Worm (Caenorhabditis elegans) whole organism, L1 larva: ENCODE measurements around the gene unc-79.
A peak's percentile ranks its signal among the peaks of the same experiment; 100 is the strongest.

Experiments used
- C34B4.2 ChIP-seq: sonication (generic microtip); optimal IDR thresholded peaks from 2 replicates; lab custom pipeline; 2017; ENCODE audit warnings: mild to moderate bottlenecking, missing genetic modification characterization, missing compliant biosample characterization
- F16B12.6 ChIP-seq: fragments of 150-350 bp; optimal IDR thresholded peaks from 2 replicates; lab custom pipeline; 2014; ENCODE audit warnings: missing biosample characterization, missing genetic modification characterization
- aha-1 ChIP-seq: fragments of 150-350 bp; optimal IDR thresholded peaks from 2 replicates; lab custom pipeline; 2014; ENCODE audit warnings: missing biosample characterization, missing genetic modification characterization
- ama-1 ChIP-seq: fragments of 150-350 bp; optimal IDR thresholded peaks from 2 replicates; lab custom pipeline; 2014
- ceh-88 ChIP-seq: fragments of 200-800 bp; sonication (Bioruptor generic); IDR thresholded peaks from 2 replicates; pipeline ENCODE4 v1.3.6; 2022; ENCODE audit warnings: missing genetic modification characterization, missing compliant biosample characterization
- ceh-90 ChIP-seq: sonication (generic microtip); optimal IDR thresholded peaks from 2 replicates; lab custom pipeline; 2016; ENCODE audit warnings: missing genetic modification characterization, missing compliant biosample characterization
- efl-1 ChIP-seq, 4 experiments: fragments of 150-350 bp; optimal IDR thresholded peaks in 3 of 4; peaks in 1 of 4; 1 replicate in 1 of 4; 2 replicates in 3 of 4; lab custom pipeline; 2014; ENCODE audit warnings: missing biosample characterization in 2 of 4, missing genetic modification characterization in 2 of 4, missing genetic modification reagents in 2 of 4
- efl-3 ChIP-seq: fragments of 200-800 bp; sonication (Bioruptor generic); optimal IDR thresholded peaks from 2 replicates; lab custom pipeline; 2018; ENCODE audit warnings: mild to moderate bottlenecking, missing genetic modification characterization, missing compliant biosample characterization
- elt-2 ChIP-seq: sonication (generic microtip); optimal IDR thresholded peaks from 2 replicates; lab custom pipeline; 2016; ENCODE audit warnings: missing genetic modification characterization, mild to moderate bottlenecking, inconsistent platforms, missing compliant biosample characterization, missing genetic modification reagents
- elt-3 ChIP-seq, 6 experiments: fragments of 150-350 bp in 1 of 6; sonication (generic microtip); optimal IDR thresholded peaks; 2 replicates each; lab custom pipeline; 2017 to 2018; ENCODE audit warnings: missing biosample characterization in 6 of 6, missing genetic modification characterization in 6 of 6, inconsistent platforms in 1 of 6
- fkh-10 ChIP-seq: sonication (generic microtip); optimal IDR thresholded peaks from 2 replicates; lab custom pipeline; 2017; ENCODE audit warnings: missing biosample characterization, missing genetic modification reagents, missing genetic modification characterization
- fkh-4 ChIP-seq: sonication (generic microtip); optimal IDR thresholded peaks from 2 replicates; lab custom pipeline; 2016; ENCODE audit warnings: missing compliant biosample characterization, missing genetic modification characterization, borderline replicate concordance
- grh-1 ChIP-seq: fragments of 200-800 bp; sonication (Bioruptor generic); IDR thresholded peaks from 2 replicates; pipeline ENCODE4 v1.3.6; 2022; ENCODE audit warnings: missing genetic modification reagents, missing genetic modification characterization, missing compliant biosample characterization
- irx-1 ChIP-seq: sonication (generic microtip); optimal IDR thresholded peaks from 2 replicates; lab custom pipeline; 2016; ENCODE audit warnings: missing genetic modification characterization, missing compliant biosample characterization
- isw-1 ChIP-seq: fragments of 200-800 bp; sonication (Bioruptor generic); IDR thresholded peaks from 2 replicates; pipeline ENCODE4 v1.3.6; 2022; ENCODE audit warnings: missing genetic modification characterization, missing compliant biosample characterization
- jun-1 ChIP-seq: fragments of 150-350 bp; optimal IDR thresholded peaks from 2 replicates; lab custom pipeline; 2014; ENCODE audit warnings: missing biosample characterization, missing genetic modification reagents, missing genetic modification characterization
- lin-13 ChIP-seq: fragments of 150-350 bp; optimal IDR thresholded peaks from 2 replicates; lab custom pipeline; 2014; ENCODE audit warnings: missing biosample characterization, missing genetic modification reagents, missing genetic modification characterization
- lin-14 ChIP-seq: fragments of 200-800 bp; sonication (Bioruptor generic); optimal IDR thresholded peaks from 2 replicates; lab custom pipeline; 2018; ENCODE audit warnings: mild to moderate bottlenecking, missing genetic modification characterization, moderate library complexity, missing compliant biosample characterization
- lin-15B ChIP-seq: fragments of 150-350 bp; sonication (generic microtip); optimal IDR thresholded peaks from 3 replicates; lab custom pipeline; 2014; ENCODE audit warnings: missing biosample characterization, missing genetic modification characterization
- lin-39 ChIP-seq: fragments of 150-350 bp; optimal IDR thresholded peaks from 2 replicates; lab custom pipeline; 2014; ENCODE audit warnings: missing biosample characterization, missing genetic modification reagents, missing genetic modification characterization
- lsy-2 ChIP-seq, 2 experiments: fragments of 150-350 bp; optimal IDR thresholded peaks; 2 replicates each; lab custom pipeline; 2014; ENCODE audit warnings: missing biosample characterization in 2 of 2, missing genetic modification characterization in 2 of 2
- mdl-1 ChIP-seq, 2 experiments: fragments of 150-350 bp; optimal IDR thresholded peaks; 2 replicates each; lab custom pipeline; 2014 to 2017; ENCODE audit warnings: missing biosample characterization in 2 of 2, missing genetic modification characterization in 2 of 2, inconsistent platforms in 1 of 2
- mep-1 ChIP-seq: fragments of 150-350 bp; optimal IDR thresholded peaks from 2 replicates; lab custom pipeline; 2014; ENCODE audit warnings: missing biosample characterization, missing genetic modification characterization
- nhr-11 ChIP-seq: fragments of 150-350 bp; optimal IDR thresholded peaks from 2 replicates; lab custom pipeline; 2014; ENCODE audit warnings: missing biosample characterization, missing genetic modification characterization
- nhr-12 ChIP-seq: sonication (generic microtip); optimal IDR thresholded peaks from 2 replicates; lab custom pipeline; 2017; ENCODE audit warnings: missing biosample characterization, missing genetic modification characterization
- nhr-20 ChIP-seq: sonication (generic microtip); optimal IDR thresholded peaks from 2 replicates; lab custom pipeline; 2016; ENCODE audit warnings: mild to moderate bottlenecking, missing genetic modification characterization, missing compliant biosample characterization
- nhr-47 ChIP-seq: sonication (generic microtip); optimal IDR thresholded peaks from 2 replicates; lab custom pipeline; 2016; ENCODE audit warnings: mild to moderate bottlenecking, missing genetic modification characterization, moderate library complexity, missing compliant biosample characterization
- nhr-76 ChIP-seq: sonication (generic microtip); optimal IDR thresholded peaks from 2 replicates; lab custom pipeline; 2017; ENCODE audit warnings: missing biosample characterization, missing genetic modification characterization
- nhr-77 ChIP-seq: fragments of 150-350 bp; optimal IDR thresholded peaks from 2 replicates; lab custom pipeline; 2014; ENCODE audit warnings: missing biosample characterization, missing genetic modification characterization
- nhr-84 ChIP-seq: sonication (generic microtip); optimal IDR thresholded peaks from 2 replicates; lab custom pipeline; 2017; ENCODE audit warnings: missing biosample characterization, missing genetic modification characterization
- nhr-85 ChIP-seq: sonication (generic microtip); peaks from one replicate; lab custom pipeline; 2016; ENCODE audit warnings: missing genetic modification characterization, inconsistent platforms, missing compliant biosample characterization
- nhr-90 ChIP-seq: sonication (generic microtip); optimal IDR thresholded peaks from 2 replicates; lab custom pipeline; 2016; ENCODE audit warnings: mild to moderate bottlenecking, missing genetic modification characterization, missing compliant biosample characterization; ENCODE audit not compliant: poor library complexity
- pag-3 ChIP-seq: sonication (generic microtip); optimal IDR thresholded peaks from 2 replicates; lab custom pipeline; 2017; ENCODE audit warnings: missing genetic modification characterization, mild to moderate bottlenecking, missing compliant biosample characterization, antibody characterized with exemption, borderline replicate concordance; ENCODE audit not compliant: insufficient read depth
- pax-3 ChIP-seq: fragments of 200-800 bp; sonication (Bioruptor generic); optimal IDR thresholded peaks from 2 replicates; lab custom pipeline; 2018; ENCODE audit warnings: mild to moderate bottlenecking, missing genetic modification characterization, moderate library complexity, missing compliant biosample characterization
- pqm-1 ChIP-seq: sonication (generic microtip); optimal IDR thresholded peaks from 3 replicates; lab custom pipeline; 2017; ENCODE audit warnings: missing biosample characterization, missing genetic modification characterization
- rnt-1 ChIP-seq: sonication (generic microtip); optimal IDR thresholded peaks from 2 replicates; lab custom pipeline; 2016; ENCODE audit warnings: mild to moderate bottlenecking, missing genetic modification characterization, moderate library complexity, missing compliant biosample characterization
- snpc-4 ChIP-seq: fragments of 150-350 bp; optimal IDR thresholded peaks from 2 replicates; lab custom pipeline; 2014; ENCODE audit warnings: missing biosample characterization, missing genetic modification characterization
- sox-4 ChIP-seq: sonication (generic microtip); optimal IDR thresholded peaks from 2 replicates; lab custom pipeline; 2016; ENCODE audit warnings: missing genetic modification characterization, missing compliant biosample characterization
- sup-37 ChIP-seq: fragments of 200-800 bp; sonication (Bioruptor generic); optimal IDR thresholded peaks from 2 replicates; lab custom pipeline; 2018; ENCODE audit warnings: mild to moderate bottlenecking, missing genetic modification characterization, missing compliant biosample characterization
- swsn-7 ChIP-seq: sonication (generic microtip); optimal IDR thresholded peaks from 2 replicates; lab custom pipeline; 2016; ENCODE audit warnings: missing genetic modification characterization, missing compliant biosample characterization
- tlp-1 ChIP-seq: fragments of 150-350 bp; optimal IDR thresholded peaks from 2 replicates; lab custom pipeline; 2014; ENCODE audit warnings: missing biosample characterization, missing genetic modification characterization
- unc-130 ChIP-seq: fragments of 150-350 bp; optimal IDR thresholded peaks from 2 replicates; lab custom pipeline; 2017; ENCODE audit warnings: missing biosample characterization, missing genetic modification characterization, inconsistent platforms
- unc-30 ChIP-seq: sonication (generic microtip); optimal IDR thresholded peaks from 2 replicates; lab custom pipeline; 2017; ENCODE audit warnings: missing biosample characterization, missing genetic modification characterization
- unc-62 ChIP-seq: fragments of 150-350 bp; optimal IDR thresholded peaks from 2 replicates; lab custom pipeline; 2014; ENCODE audit warnings: missing biosample characterization, missing genetic modification reagents, missing genetic modification characterization
- vab-15 ChIP-seq: sonication (generic microtip); optimal IDR thresholded peaks from 2 replicates; lab custom pipeline; 2017; ENCODE audit warnings: missing genotype, mild to moderate bottlenecking, missing genetic modification characterization, missing compliant biosample characterization
- zag-1 ChIP-seq: fragments of 150-350 bp; optimal IDR thresholded peaks from 2 replicates; lab custom pipeline; 2014; ENCODE audit warnings: missing biosample characterization, missing genetic modification characterization
- zip-4 ChIP-seq: fragments of 200-800 bp; sonication (Bioruptor generic); optimal IDR thresholded peaks from 2 replicates; lab custom pipeline; 2018; ENCODE audit warnings: mild to moderate bottlenecking, missing genetic modification characterization, moderate library complexity, missing compliant biosample characterization
- ztf-4 ChIP-seq: fragments of 150-350 bp; optimal IDR thresholded peaks from 2 replicates; lab custom pipeline; 2014; ENCODE audit warnings: missing biosample characterization, missing genetic modification characterization

The unc-79 gene

DNA sequence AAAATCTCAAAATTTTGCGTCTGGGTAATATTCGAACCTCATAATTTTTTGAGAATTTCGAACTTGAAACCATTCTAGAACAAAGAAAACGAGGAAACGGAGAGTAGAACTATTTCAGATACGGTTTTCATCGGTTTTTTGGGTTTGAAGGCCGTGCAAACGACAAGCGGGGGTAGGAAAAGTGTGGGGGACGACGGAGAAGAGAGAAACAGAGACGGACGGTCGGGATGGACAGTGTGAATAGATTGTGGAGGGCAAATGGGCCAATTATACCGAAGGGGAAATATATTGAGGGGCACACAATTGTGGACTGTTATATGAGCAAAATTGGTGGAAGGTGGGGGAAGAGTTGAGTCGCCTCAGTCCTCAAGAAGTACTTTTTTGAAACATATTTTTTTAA lies 32.3 kb downstream of the unc-79 start:
- no peak for TF ChIP-seq mdl-1 (tag; optimal IDR thresholded peaks at IDR 0.05; lab: Kevin White, UChicago)
- TF ChIP-seq efl-1 (optimal IDR thresholded peaks at IDR 0.05; lab: Kevin White, UChicago), result no peak
- TF ChIP-seq efl-1 (GFP tag; optimal IDR thresholded peaks at IDR 0.05 in 1 of 2; lab: Kevin White, UChicago), result peak in 1 of 2 experiments; percentile 90
- no peak for TF ChIP-seq efl-3 (GFP tag; lab: Kevin White, UChicago)
- peak; percentile 15 for TF ChIP-seq nhr-20 (tag; lab: Kevin White, UChicago)
- TF ChIP-seq pag-3 (tag; lab: Kevin White, UChicago), result no peak
- TF ChIP-seq ceh-90 (tag; lab: Kevin White, UChicago), result no peak
- no peak for TF ChIP-seq lin-14 (GFP tag; lab: Kevin White, UChicago)
- TF ChIP-seq nhr-85 (tag; lab: Kevin White, UChicago), result peak; percentile 42
- no peak for TF ChIP-seq mep-1 (tag; lab: Kevin White, UChicago)

ce11 chrIII:4099884-4100596 lies 33.6 kb downstream of the unc-79 start:
- TF ChIP-seq ama-1 (lab: Kevin White, UChicago) (no peak), grh-1 (peak; percentile 69), pax-3 (no peak), elt-2 (tag; lab: Kevin White, UChicago) (no peak), aha-1 (tag; lab: Kevin White, UChicago) (no peak), ceh-88 (GFP tag; lab: Robert Waterston, UW) (no peak), nhr-77 (peak; percentile 19), lsy-2 (tag; optimal IDR thresholded peaks at IDR 0.05; lab: Kevin White, UChicago) (peak; percentile 74 to 88), nhr-85 (tag; lab: Kevin White, UChicago) (peak; percentile 98), ceh-90 (tag; lab: Kevin White, UChicago) (no peak), ztf-4 (tag; lab: Kevin White, UChicago) (peak; percentile 48), nhr-84 (tag; lab: Kevin White, UChicago) (no peak), vab-15 (tag; lab: Kevin White, UChicago) (no peak), swsn-7 (tag; lab: Kevin White, UChicago) (peak; percentile 21), unc-30 (tag; lab: Kevin White, UChicago) (no peak), tlp-1 (tag; lab: Kevin White, UChicago) (no peak), jun-1 (tag; lab: Kevin White, UChicago) (peak; percentile 30), irx-1 (tag; lab: Kevin White, UChicago) (peak; percentile 28), lin-15B (tag; lab: Kevin White, UChicago) (no peak), isw-1 (no peak), efl-1 (optimal IDR thresholded peaks at IDR 0.05; lab: Kevin White, UChicago) (peak; percentile 24 to 54), efl-1 (GFP tag; optimal IDR thresholded peaks at IDR 0.05 in 1 of 2; lab: Kevin White, UChicago) (peak; percentile 28 to 95), zag-1 (tag; lab: Kevin White, UChicago) (no peak), nhr-90 (peak; percentile 69), rnt-1 (tag; lab: Kevin White, UChicago) (peak; percentile 31), F16B12.6 (tag; lab: Kevin White, UChicago) (no peak), fkh-4 (tag; lab: Kevin White, UChicago) (no peak), nhr-11 (tag; lab: Kevin White, UChicago) (no peak), unc-62 (GFP tag; lab: Kevin White, UChicago) (no peak), nhr-76 (tag; lab: Kevin White, UChicago) (no peak), pag-3 (tag; lab: Kevin White, UChicago) (peak; percentile 78), mep-1 (tag; lab: Kevin White, UChicago) (peak; percentile 83), lin-13 (peak; percentile 65), sup-37 (GFP tag; lab: Kevin White, UChicago) (no peak), nhr-12 (tag; lab: Kevin White, UChicago) (no peak), pqm-1 (no peak), sox-4 (tag; lab: Kevin White, UChicago) (no peak), efl-3 (GFP tag; lab: Kevin White, UChicago) (no peak), lin-39 (tag; lab: Kevin White, UChicago) (peak; percentile 56), nhr-47 (tag; lab: Kevin White, UChicago) (peak; percentile 50), snpc-4 (peak; percentile 29), fkh-10 (GFP tag; lab: Kevin White, UChicago) (no peak), zip-4 (GFP tag; lab: Kevin White, UChicago) (no peak), C34B4.2 (tag; lab: Kevin White, UChicago) (no peak), elt-3 (tag; optimal IDR thresholded peaks at IDR 0.05; lab: Kevin White, UChicago) (peak in 5 of 6 experiments; percentile 8 to 93 (median 41)), unc-130 (tag; lab: Kevin White, UChicago) (peak; percentile 46)
